Worm (Caenorhabditis elegans): Measurements from ENCODE around the gene srsx-9.

Gene srsx-9

DNA sequence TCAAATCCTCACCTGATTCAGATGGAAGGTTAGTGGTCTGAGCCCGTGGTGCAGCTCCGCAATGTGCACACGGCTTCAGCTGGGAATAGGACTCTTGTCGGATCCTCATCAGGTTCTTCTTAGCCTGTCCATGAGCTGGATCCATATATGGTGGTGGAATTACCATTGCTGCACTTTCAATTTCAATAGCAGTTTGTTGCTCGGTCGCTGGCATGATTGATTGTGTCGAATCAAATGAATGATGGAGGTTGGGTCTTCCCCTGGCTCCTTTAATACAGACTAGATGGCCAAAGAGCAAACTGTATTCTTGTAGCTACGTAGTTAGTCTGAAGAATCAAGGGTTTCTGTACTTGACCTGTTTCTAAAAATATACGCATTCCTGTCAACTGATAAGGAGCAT is 40.0 kb downstream of the srsx-9 start, which contains the start of gene C02E7.10:
C02E7.10 (minus strand) TSS at position 232 of the 400 bp plus-strand sequence.
- no peak for TF ChIP-seq rcor-1 (GFP tag; IDR thresholded peaks at IDR 0.05)

ce11 chrV:4929842-4930241 is 43.0 kb downstream of the srsx-9 start, which contains the start of gene str-205:
Gene str-205 (minus strand): TSS chrV:4929942.
- TF ChIP-seq lin-40 (tag; optimal IDR thresholded peaks at IDR 0.05): no peak
- TF ChIP-seq snpc-4 (GFP tag; optimal IDR thresholded peaks at IDR 0.05): no peak
- no peak for TF ChIP-seq snpc-4 (tag; optimal IDR thresholded peaks at IDR 0.05)
- TF ChIP-seq ceh-100 (GFP tag; IDR thresholded peaks at IDR 0.05): no peak
- no peak for TF ChIP-seq madf-10 (tag; optimal IDR thresholded peaks at IDR 0.05)
- TF ChIP-seq Y56A3A.18 (GFP tag; IDR thresholded peaks at IDR 0.05): no peak
- no peak for TF ChIP-seq aptf-3 (GFP tag; IDR thresholded peaks at IDR 0.05)
- no peak for TF ChIP-seq hrde-1 (tag; optimal IDR thresholded peaks at IDR 0.05; ENCODE audit: borderline replicate concordance)

DNA sequence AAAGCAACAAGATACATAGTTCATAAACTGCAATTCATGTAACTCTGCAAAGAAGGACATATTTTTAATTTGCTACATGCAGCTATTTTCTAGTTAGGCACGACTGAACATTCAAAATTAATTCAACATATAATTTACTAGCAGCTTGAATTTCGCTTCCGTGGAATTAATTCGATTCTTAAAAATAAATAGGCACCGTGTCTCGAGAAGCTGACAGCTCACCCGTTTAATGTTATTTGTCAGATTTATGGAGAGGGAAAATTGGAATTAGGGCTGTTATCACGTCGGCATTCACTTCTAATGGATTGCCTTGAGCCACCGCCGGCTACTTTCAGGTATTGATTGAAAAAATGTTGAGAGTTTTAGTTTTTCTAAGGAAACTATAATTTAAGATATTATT is 46.5 kb downstream of the srsx-9 start, which contains the start of gene srh-21:
srh-21 (plus strand) TSS at position 301 of the 400 bp plus-strand sequence.
- no peak for TF ChIP-seq akir-1 (GFP tag; optimal IDR thresholded peaks at IDR 0.05)
- no peak for TF ChIP-seq B0336.3 (GFP tag; IDR thresholded peaks at IDR 0.05)
- no peak for TF ChIP-seq mxl-1 (tag; optimal IDR thresholded peaks at IDR 0.05)
- TF ChIP-seq snpc-1.3 (tag; optimal IDR thresholded peaks at IDR 0.05; ENCODE audit: insufficient read depth): no peak
- TF ChIP-seq ceh-100 (GFP tag; IDR thresholded peaks at IDR 0.05): no peak

- TF ChIP-seq tbp1 (GFP tag; optimal IDR thresholded peaks at IDR 0.05) (no peak), cebp-2 (GFP tag; IDR thresholded peaks at IDR 0.05) (no peak), mxl-1 (tag; optimal IDR thresholded peaks at IDR 0.05) (no peak), madf-3 (GFP tag; IDR thresholded peaks at IDR 0.05) (no peak), athp-1 (tag; optimal IDR thresholded peaks at IDR 0.05) (no peak), zim-3 (tag; optimal IDR thresholded peaks at IDR 0.05) (no peak), egl-18 (GFP tag; IDR thresholded peaks at IDR 0.05) (no peak), repo-1 (tag; optimal IDR thresholded peaks at IDR 0.05) (no peak)
These were observed 48.2 kb downstream of the srsx-9 start, which contains the start of gene srh-20 for ce11 chrV:4924618-4925017. Gene srh-20 (plus strand): TSS chrV:4924918.

ce11 chrV:4922024-4922423 is 50.8 kb downstream of the srsx-9 start, which contains the start of gene srh-22:
Gene srh-22 (plus strand): TSS chrV:4922324.
- no peak for TF ChIP-seq ekl-4 (GFP tag; IDR thresholded peaks at IDR 0.05)
- no peak for TF ChIP-seq T07F8.4 (tag; optimal IDR thresholded peaks at IDR 0.05)
- no peak for TF ChIP-seq Y53F4B.3 (GFP tag; IDR thresholded peaks at IDR 0.05)
- TF ChIP-seq chd-7 (tag; optimal IDR thresholded peaks at IDR 0.05): no peak
- no peak for TF ChIP-seq lsl-1 (GFP tag; optimal IDR thresholded peaks at IDR 0.05)
- no peak for TF ChIP-seq zim-3 (tag; optimal IDR thresholded peaks at IDR 0.05)
- TF ChIP-seq dpl-1 (GFP tag; optimal IDR thresholded peaks at IDR 0.05): no peak
- no peak for TF ChIP-seq nhr-120 (GFP tag; IDR thresholded peaks at IDR 0.05)
- TF ChIP-seq ztf-25 (GFP tag; IDR thresholded peaks at IDR 0.05): no peak
- no peak for TF ChIP-seq ceh-100 (GFP tag; IDR thresholded peaks at IDR 0.05)
- no peak for TF ChIP-seq nhr-80 (tag; optimal IDR thresholded peaks at IDR 0.05)
- no peak for TF ChIP-seq let-526 (GFP tag; IDR thresholded peaks at IDR 0.05)
